Worm (Caenorhabditis elegans) whole organism, L2 larva: Measurements from ENCODE around the gene mfsd-6.

ENCODE experiments used
- C34F6.9 ChIP-seq: fragments of 150-350 bp; optimal IDR thresholded peaks from 2 replicates; lab custom pipeline; 2014; ENCODE audit warnings: missing biosample characterization, missing genetic modification characterization
- Y55F3AM.14 ChIP-seq: fragments of 200-800 bp; sonication (Bioruptor generic); optimal IDR thresholded peaks from 2 replicates; lab custom pipeline; 2018; ENCODE audit warnings: mild to moderate bottlenecking, missing genetic modification characterization, missing compliant biosample characterization
- ZK546.5 ChIP-seq: sonication (generic microtip); optimal IDR thresholded peaks from 2 replicates; lab custom pipeline; 2017; ENCODE audit warnings: missing biosample characterization, missing genetic modification characterization
- aly-2 ChIP-seq: fragments of 150-350 bp; optimal IDR thresholded peaks from 2 replicates; lab custom pipeline; 2014; ENCODE audit warnings: missing biosample characterization, missing genetic modification characterization
- ceh-82 ChIP-seq: fragments of 150-350 bp; optimal IDR thresholded peaks from 2 replicates; lab custom pipeline; 2014; ENCODE audit warnings: missing biosample characterization, missing genetic modification characterization
- lin-39 ChIP-seq: fragments of 150-350 bp; optimal IDR thresholded peaks from 2 replicates; lab custom pipeline; 2014; ENCODE audit warnings: missing biosample characterization, missing genetic modification reagents, missing genetic modification characterization
- nhr-11 ChIP-seq: fragments of 150-350 bp; optimal IDR thresholded peaks from 2 replicates; lab custom pipeline; 2014; ENCODE audit warnings: missing biosample characterization, missing genetic modification characterization
- nhr-237 ChIP-seq: fragments of 150-350 bp; optimal IDR thresholded peaks from 2 replicates; lab custom pipeline; 2014; ENCODE audit warnings: missing biosample characterization, missing genetic modification characterization
- nhr-25 ChIP-seq: fragments of 150-350 bp; sonication (generic microtip); optimal IDR thresholded peaks from 3 replicates; lab custom pipeline; 2014; ENCODE audit warnings: missing biosample characterization, missing genetic modification characterization
- nhr-6 ChIP-seq: fragments of 150-350 bp; optimal IDR thresholded peaks from 2 replicates; lab custom pipeline; 2014; ENCODE audit warnings: missing biosample characterization, missing genetic modification characterization
- unc-55 ChIP-seq: fragments of 150-350 bp; sonication (generic microtip); optimal IDR thresholded peaks from 3 replicates; lab custom pipeline; 2014; ENCODE audit warnings: missing biosample characterization, missing genetic modification reagents, missing genetic modification characterization
- ztf-11 ChIP-seq: sonication (generic microtip); optimal IDR thresholded peaks from 2 replicates; lab custom pipeline; 2017; ENCODE audit warnings: missing biosample characterization, missing genetic modification characterization
- ztf-4 ChIP-seq: fragments of 150-350 bp; optimal IDR thresholded peaks from 2 replicates; lab custom pipeline; 2014; ENCODE audit warnings: missing biosample characterization, missing genetic modification characterization

- TF ChIP-seq ZK546.5 (tag; lab: Kevin White, UChicago) (no peak), nhr-25 (tag; lab: Kevin White, UChicago) (no peak), unc-55 (no peak), nhr-11 (tag; lab: Kevin White, UChicago) (no peak), lin-39 (tag; lab: Kevin White, UChicago) (no peak), Y55F3AM.14 (GFP tag; lab: Kevin White, UChicago) (no peak), C34F6.9 (tag; lab: Kevin White, UChicago) (no peak), ztf-4 (no peak), ztf-11 (tag; lab: Kevin White, UChicago) (no peak), nhr-237 (no peak), aly-2 (tag; lab: Kevin White, UChicago) (no peak), nhr-6 (tag; lab: Kevin White, UChicago) (no peak), ceh-82 (tag; lab: Kevin White, UChicago) (no peak)
Observed at ce11 chrIII:7542037-7542436, 37.2 kb downstream of the mfsd-6 start.
